Worm (Caenorhabditis elegans): Measurements from ENCODE around the gene npr-19.

ce11 chrX:770537-770936, 35.1 kb upstream of the npr-19 start, which contains the start of gene T04G9.7:
- TF ChIP-seq dve-1 (tag; optimal IDR thresholded peaks at IDR 0.05) (no peak), ceh-22 (tag; optimal IDR thresholded peaks at IDR 0.05) (no peak)

Data from whole organism, late embryonic.